Worm (Caenorhabditis elegans) whole organism, midembryonic: ENCODE results near the gene slc-28.1.

Source experiments
- cog-1 ChIP-seq: sonication (generic microtip); optimal IDR thresholded peaks from 2 replicates; lab custom pipeline; 2016; ENCODE audit warnings: missing genetic modification characterization, missing compliant biosample characterization
- flt-1 ChIP-seq: fragments of 200-800 bp; sonication (Bioruptor generic); IDR thresholded peaks from 2 replicates; pipeline ENCODE4 v1.3.6; 2022; ENCODE audit warnings: missing genetic modification characterization, missing compliant biosample characterization
- klf-2 ChIP-seq: fragments of 200-800 bp; sonication (Bioruptor generic); conservative IDR thresholded peaks from 2 replicates; pipeline ENCODE4 v1.3.6; 2022; ENCODE audit warnings: missing genetic modification reagents, missing genetic modification characterization, missing compliant biosample characterization
- med-1 ChIP-seq: sonication (generic microtip); optimal IDR thresholded peaks from 2 replicates; lab custom pipeline; 2017; ENCODE audit warnings: missing genetic modification characterization, mild to moderate bottlenecking, missing compliant biosample characterization, antibody characterized with exemption, missing genetic modification reagents; ENCODE audit not compliant: insufficient read depth
- ref-1 ChIP-seq: fragments of 200-800 bp; sonication (Bioruptor generic); conservative IDR thresholded peaks from 2 replicates; pipeline ENCODE4 v1.3.6; 2022; ENCODE audit warnings: missing genetic modification reagents, missing genetic modification characterization, missing compliant biosample characterization
- tab-1 ChIP-seq: fragments of 200-800 bp; sonication (Bioruptor generic); IDR thresholded peaks from 2 replicates; pipeline ENCODE4 v1.3.6; 2022; ENCODE audit warnings: missing genetic modification characterization, missing compliant biosample characterization
- ztf-23 ChIP-seq: fragments of 200-800 bp; sonication (Bioruptor generic); IDR thresholded peaks from 2 replicates; pipeline ENCODE4 v1.3.6; 2022; ENCODE audit warnings: missing genetic modification reagents, missing genetic modification characterization, missing compliant biosample characterization
- ztf-29 ChIP-seq: fragments of 200-800 bp; sonication (Bioruptor generic); IDR thresholded peaks from 2 replicates; pipeline ENCODE4 v1.3.6; 2022; ENCODE audit warnings: missing genetic modification reagents, missing genetic modification characterization, missing compliant biosample characterization

DNA sequence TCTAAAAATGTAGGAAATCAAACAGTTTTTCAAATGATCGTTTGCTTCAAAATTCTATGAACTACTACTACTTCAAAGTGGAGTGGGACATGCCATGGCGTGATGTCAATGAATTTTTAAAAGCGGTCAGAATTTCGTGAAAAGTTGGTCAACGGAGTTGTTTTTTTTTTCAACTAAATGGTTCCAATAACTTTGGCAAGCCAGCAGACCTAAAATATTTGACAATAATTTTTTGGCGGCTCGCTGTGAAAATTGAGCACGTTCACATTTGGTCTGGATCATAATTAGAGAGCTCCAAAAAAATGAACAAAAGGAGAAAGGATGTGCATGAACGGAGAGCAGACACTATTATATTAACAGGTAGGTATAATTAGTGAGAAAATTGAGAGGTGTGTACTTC, 13.3 kb upstream of the slc-28.1 start:
- TF ChIP-seq flt-1 (GFP tag; lab: Robert Waterston, UW) (no peak), tab-1 (no peak), klf-2 (no peak), cog-1 (tag; lab: Kevin White, UChicago) (no peak), ztf-23 (GFP tag; lab: Robert Waterston, UW) (no peak), med-1 (GFP tag; lab: Kevin White, UChicago) (no peak), ztf-29 (GFP tag; lab: Robert Waterston, UW) (no peak), ref-1 (GFP tag; lab: Robert Waterston, UW) (no peak)
